Worm (Caenorhabditis elegans) whole organism, midembryonic: Measurements from ENCODE around the gene F09E10.7.

ENCODE experiments used
- T22C8.4 ChIP-seq: fragments of 200-800 bp; sonication (Bioruptor generic); IDR thresholded peaks from 2 replicates; pipeline ENCODE4 v1.3.6; 2022; ENCODE audit warnings: missing genetic modification characterization, missing compliant biosample characterization
- cog-1 ChIP-seq: sonication (generic microtip); optimal IDR thresholded peaks from 2 replicates; lab custom pipeline; 2016; ENCODE audit warnings: missing genetic modification characterization, missing compliant biosample characterization
- flt-1 ChIP-seq: fragments of 200-800 bp; sonication (Bioruptor generic); IDR thresholded peaks from 2 replicates; pipeline ENCODE4 v1.3.6; 2022; ENCODE audit warnings: missing genetic modification characterization, missing compliant biosample characterization
- klf-2 ChIP-seq: fragments of 200-800 bp; sonication (Bioruptor generic); conservative IDR thresholded peaks from 2 replicates; pipeline ENCODE4 v1.3.6; 2022; ENCODE audit warnings: missing genetic modification reagents, missing genetic modification characterization, missing compliant biosample characterization
- med-1 ChIP-seq: sonication (generic microtip); optimal IDR thresholded peaks from 2 replicates; lab custom pipeline; 2017; ENCODE audit warnings: missing genetic modification characterization, mild to moderate bottlenecking, missing compliant biosample characterization, antibody characterized with exemption, missing genetic modification reagents; ENCODE audit not compliant: insufficient read depth
- ref-1 ChIP-seq: fragments of 200-800 bp; sonication (Bioruptor generic); conservative IDR thresholded peaks from 2 replicates; pipeline ENCODE4 v1.3.6; 2022; ENCODE audit warnings: missing genetic modification reagents, missing genetic modification characterization, missing compliant biosample characterization
- tab-1 ChIP-seq: fragments of 200-800 bp; sonication (Bioruptor generic); IDR thresholded peaks from 2 replicates; pipeline ENCODE4 v1.3.6; 2022; ENCODE audit warnings: missing genetic modification characterization, missing compliant biosample characterization
- ztf-23 ChIP-seq: fragments of 200-800 bp; sonication (Bioruptor generic); IDR thresholded peaks from 2 replicates; pipeline ENCODE4 v1.3.6; 2022; ENCODE audit warnings: missing genetic modification reagents, missing genetic modification characterization, missing compliant biosample characterization
- ztf-29 ChIP-seq: fragments of 200-800 bp; sonication (Bioruptor generic); IDR thresholded peaks from 2 replicates; pipeline ENCODE4 v1.3.6; 2022; ENCODE audit warnings: missing genetic modification reagents, missing genetic modification characterization, missing compliant biosample characterization

Gene F09E10.7

ce11 chrX:1501752-1502151, at the start of gene F09E10.7:
TSS of gene F09E10.7 (minus strand) at chrX:1501852.
- TF ChIP-seq T22C8.4 (GFP tag; lab: Robert Waterston, UW): no peak
- no peak for TF ChIP-seq flt-1 (GFP tag; lab: Robert Waterston, UW)
- TF ChIP-seq tab-1: no peak
- TF ChIP-seq ztf-29 (GFP tag; lab: Robert Waterston, UW): no peak
- TF ChIP-seq cog-1 (tag; lab: Kevin White, UChicago): no peak
- TF ChIP-seq ref-1: no peak
- TF ChIP-seq ztf-23 (GFP tag; lab: Robert Waterston, UW): no peak
- no peak for TF ChIP-seq klf-2
- no peak for TF ChIP-seq med-1 (GFP tag; lab: Kevin White, UChicago)

ce11 chrX:1549095-1549494, 47.4 kb upstream of the F09E10.7 start:
- TF ChIP-seq ref-1 (no peak), cog-1 (tag; lab: Kevin White, UChicago) (no peak), klf-2 (no peak), T22C8.4 (GFP tag; lab: Robert Waterston, UW) (no peak), tab-1 (no peak), flt-1 (GFP tag; lab: Robert Waterston, UW) (no peak)

- TF ChIP-seq cog-1 (tag; lab: Kevin White, UChicago) (no peak), tab-1 (no peak), ztf-23 (GFP tag; lab: Robert Waterston, UW) (no peak), flt-1 (GFP tag; lab: Robert Waterston, UW) (no peak), med-1 (GFP tag; lab: Kevin White, UChicago) (no peak), T22C8.4 (GFP tag; lab: Robert Waterston, UW) (no peak), klf-2 (no peak), ztf-29 (GFP tag; lab: Robert Waterston, UW) (no peak), ref-1 (no peak)
Observed at ce11 chrX:1546878-1547555, 45.4 kb upstream of the F09E10.7 start, which contains the start of gene K06A9.1. TSS of gene K06A9.1 (plus strand) at chrX:1547505.

- TF ChIP-seq tab-1 (no peak), ztf-23 (GFP tag; lab: Robert Waterston, UW) (no peak), ztf-29 (GFP tag; lab: Robert Waterston, UW) (no peak), T22C8.4 (GFP tag; lab: Robert Waterston, UW) (no peak), med-1 (GFP tag; lab: Kevin White, UChicago) (no peak)
Observed at ce11 chrX:1543432-1543831, 41.8 kb upstream of the F09E10.7 start.

ce11 chrX:1541072-1541471, 39.4 kb upstream of the F09E10.7 start:
- TF ChIP-seq ztf-23 (GFP tag; lab: Robert Waterston, UW): no peak
- no peak for TF ChIP-seq med-1 (GFP tag; lab: Kevin White, UChicago)
- TF ChIP-seq ref-1: no peak
- TF ChIP-seq klf-2: no peak
- TF ChIP-seq flt-1 (GFP tag; lab: Robert Waterston, UW): no peak
- no peak for TF ChIP-seq tab-1
- TF ChIP-seq ztf-29 (GFP tag; lab: Robert Waterston, UW): no peak
- no peak for TF ChIP-seq cog-1 (tag; lab: Kevin White, UChicago)
- no peak for TF ChIP-seq T22C8.4 (GFP tag; lab: Robert Waterston, UW)

ce11 chrX:1538830-1539229, 37.2 kb upstream of the F09E10.7 start:
- TF ChIP-seq ztf-29 (GFP tag; lab: Robert Waterston, UW) (no peak), ztf-23 (GFP tag; lab: Robert Waterston, UW) (no peak), T22C8.4 (GFP tag; lab: Robert Waterston, UW) (no peak), klf-2 (no peak), tab-1 (no peak), med-1 (GFP tag; lab: Kevin White, UChicago) (no peak), flt-1 (GFP tag; lab: Robert Waterston, UW) (no peak), cog-1 (tag; lab: Kevin White, UChicago) (no peak), ref-1 (no peak)

ce11 chrX:1536138-1536537, 34.5 kb upstream of the F09E10.7 start, which contains the start of gene K06A9.2:
TSS of gene K06A9.2 (plus strand) at chrX:1536366.
- TF ChIP-seq ref-1: no peak
- no peak for TF ChIP-seq klf-2
- no peak for TF ChIP-seq tab-1
- no peak for TF ChIP-seq cog-1 (tag; lab: Kevin White, UChicago)
- no peak for TF ChIP-seq flt-1 (GFP tag; lab: Robert Waterston, UW)

- TF ChIP-seq ztf-23 (GFP tag; lab: Robert Waterston, UW) (no peak), med-1 (GFP tag; lab: Kevin White, UChicago) (no peak), tab-1 (no peak), T22C8.4 (GFP tag; lab: Robert Waterston, UW) (no peak), flt-1 (GFP tag; lab: Robert Waterston, UW) (no peak), ref-1 (no peak), klf-2 (no peak), cog-1 (tag; lab: Kevin White, UChicago) (no peak)
Observed at ce11 chrX:1535261-1535660, 33.6 kb upstream of the F09E10.7 start, which contains the start of gene K06A9.3. TSS of gene K06A9.3 (minus strand) at chrX:1535361.

ce11 chrX:1529013-1529412, 27.4 kb upstream of the F09E10.7 start:
- TF ChIP-seq med-1 (GFP tag; lab: Kevin White, UChicago): no peak
- TF ChIP-seq tab-1: no peak
- TF ChIP-seq klf-2: no peak

- TF ChIP-seq tab-1: no peak
- no peak for TF ChIP-seq klf-2
- TF ChIP-seq ztf-23 (GFP tag; lab: Robert Waterston, UW): no peak
- TF ChIP-seq cog-1 (tag; lab: Kevin White, UChicago): no peak
- TF ChIP-seq med-1 (GFP tag; lab: Kevin White, UChicago): no peak
- TF ChIP-seq flt-1 (GFP tag; lab: Robert Waterston, UW): no peak
- no peak for TF ChIP-seq ref-1
- TF ChIP-seq T22C8.4 (GFP tag; lab: Robert Waterston, UW): no peak
- no peak for TF ChIP-seq ztf-29 (GFP tag; lab: Robert Waterston, UW)
Observed at ce11 chrX:1528107-1528506, 26.5 kb upstream of the F09E10.7 start.
